Worm (Caenorhabditis elegans) whole organism, mixed stage, embryonic: ENCODE measurements around the gene gcy-13.

Experiments
- elt-3 ChIP-seq: fragments of 150-350 bp; optimal IDR thresholded peaks from 2 replicates; lab custom pipeline; 2014; ENCODE audit warnings: missing biosample characterization, missing genetic modification characterization
- sptf-1 ChIP-seq: sonication (generic microtip); optimal IDR thresholded peaks from 2 replicates; lab custom pipeline; 2017; ENCODE audit warnings: mild to moderate bottlenecking, missing genetic modification characterization, moderate library complexity, missing compliant biosample characterization
- unc-39 ChIP-seq: fragments of 150-350 bp; optimal IDR thresholded peaks from 2 replicates; lab custom pipeline; 2014; ENCODE audit warnings: missing biosample characterization, missing genetic modification characterization

DNA sequence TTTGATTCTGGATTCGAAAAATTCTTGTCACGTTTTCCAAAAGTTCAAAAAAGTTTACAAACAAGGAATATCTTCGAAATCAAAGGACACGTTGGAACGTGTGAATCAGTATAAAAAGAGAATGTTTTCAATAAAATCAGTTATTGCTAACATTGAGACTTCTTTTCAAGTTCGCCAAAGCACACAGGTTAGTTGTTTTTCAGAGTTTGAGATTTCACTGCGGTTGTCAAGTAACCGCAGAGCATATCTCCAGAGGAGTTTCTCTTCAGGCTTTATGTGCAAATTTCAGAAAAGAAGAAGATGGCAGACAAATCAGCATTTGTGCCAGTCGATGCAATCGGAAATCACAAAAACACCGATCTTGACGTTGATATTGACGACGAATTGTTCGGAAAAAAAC lies 16.8 kb upstream of the gcy-13 start, which contains the start of gene K01D12.15:
- TF ChIP-seq sptf-1 (tag; lab: Kevin White, UChicago) (no peak), elt-3 (tag; lab: Kevin White, UChicago) (no peak), unc-39 (no peak)
